Worm (Caenorhabditis elegans) whole organism, L2 larva: Measurements from ENCODE around the gene srh-148.
"Not testable (repeated sequence)": the region's sequence is repeated elsewhere in the genome, so short reads cannot be mapped to it uniquely, and the experiment has no call there.

Experiments used
- C34F6.9 ChIP-seq: fragments of 150-350 bp; optimal IDR thresholded peaks from 2 replicates; lab custom pipeline; 2014; ENCODE audit warnings: missing biosample characterization, missing genetic modification characterization
- Y55F3AM.14 ChIP-seq: fragments of 200-800 bp; sonication (Bioruptor generic); optimal IDR thresholded peaks from 2 replicates; lab custom pipeline; 2018; ENCODE audit warnings: mild to moderate bottlenecking, missing genetic modification characterization, missing compliant biosample characterization
- aly-2 ChIP-seq: fragments of 150-350 bp; optimal IDR thresholded peaks from 2 replicates; lab custom pipeline; 2014; ENCODE audit warnings: missing biosample characterization, missing genetic modification characterization
- ama-1 ChIP-seq: fragments of 150-350 bp; optimal IDR thresholded peaks from 2 replicates; lab custom pipeline; 2018; ENCODE audit warnings: inconsistent platforms
- blmp-1 ChIP-seq: sonication (generic microtip); optimal IDR thresholded peaks from 2 replicates; lab custom pipeline; 2017; ENCODE audit warnings: missing genetic modification characterization, mild to moderate bottlenecking, missing compliant biosample characterization, antibody characterized with exemption, moderate library complexity; ENCODE audit not compliant: insufficient read depth
- ceh-16 ChIP-seq: fragments of 150-350 bp; optimal IDR thresholded peaks from 2 replicates; lab custom pipeline; 2014; ENCODE audit warnings: missing biosample characterization, missing genetic modification characterization
- dmd-4 ChIP-seq: sonication (generic microtip); optimal IDR thresholded peaks from 2 replicates; lab custom pipeline; 2017; ENCODE audit warnings: missing biosample characterization, missing genetic modification characterization
- egl-27 ChIP-seq: sonication (generic microtip); optimal IDR thresholded peaks from 3 replicates; lab custom pipeline; 2017; ENCODE audit warnings: missing biosample characterization, missing genetic modification reagents, missing genetic modification characterization
- elt-1 ChIP-seq: fragments of 150-350 bp; optimal IDR thresholded peaks from 2 replicates; lab custom pipeline; 2014; ENCODE audit warnings: missing biosample characterization, missing genetic modification characterization
- elt-3 ChIP-seq: sonication (generic microtip); optimal IDR thresholded peaks from 2 replicates; lab custom pipeline; 2017; ENCODE audit warnings: missing biosample characterization, missing genetic modification characterization
- fos-1 ChIP-seq: fragments of 150-350 bp; optimal IDR thresholded peaks from 2 replicates; lab custom pipeline; 2014; ENCODE audit warnings: missing biosample characterization, missing genetic modification characterization
- gmeb-1 ChIP-seq: fragments of 150-350 bp; optimal IDR thresholded peaks from 2 replicates; lab custom pipeline; 2014; ENCODE audit warnings: missing biosample characterization, missing genetic modification characterization
- lin-11 ChIP-seq: fragments of 150-350 bp; sonication (generic microtip); optimal IDR thresholded peaks from 2 replicates; lab custom pipeline; 2014; ENCODE audit warnings: missing biosample characterization, missing genetic modification characterization, inconsistent platforms, mixed read lengths
- lin-39 ChIP-seq: fragments of 150-350 bp; optimal IDR thresholded peaks from 2 replicates; lab custom pipeline; 2014; ENCODE audit warnings: missing biosample characterization, missing genetic modification reagents, missing genetic modification characterization
- mab-5 ChIP-seq: fragments of 150-350 bp; optimal IDR thresholded peaks from 2 replicates; lab custom pipeline; 2014; ENCODE audit warnings: missing biosample characterization, missing genetic modification characterization
- mbf-1 ChIP-seq: sonication (generic microtip); optimal IDR thresholded peaks from 2 replicates; lab custom pipeline; 2017; ENCODE audit warnings: missing biosample characterization, missing genetic modification characterization
- nhr-10 ChIP-seq: sonication (generic microtip); optimal IDR thresholded peaks from 2 replicates; lab custom pipeline; 2017; ENCODE audit warnings: missing biosample characterization, missing genetic modification characterization
- nhr-11 ChIP-seq: fragments of 150-350 bp; optimal IDR thresholded peaks from 2 replicates; lab custom pipeline; 2014; ENCODE audit warnings: missing biosample characterization, missing genetic modification characterization
- nhr-129 ChIP-seq: fragments of 150-350 bp; optimal IDR thresholded peaks from 2 replicates; lab custom pipeline; 2014; ENCODE audit warnings: missing biosample characterization, missing genetic modification characterization
- nhr-21 ChIP-seq: fragments of 150-350 bp; optimal IDR thresholded peaks from 2 replicates; lab custom pipeline; 2014; ENCODE audit warnings: missing biosample characterization, missing genetic modification characterization
- nhr-23 ChIP-seq: fragments of 150-350 bp; optimal IDR thresholded peaks from 2 replicates; lab custom pipeline; 2014; ENCODE audit warnings: missing biosample characterization, missing genetic modification reagents, missing genetic modification characterization
- nhr-237 ChIP-seq: fragments of 150-350 bp; optimal IDR thresholded peaks from 2 replicates; lab custom pipeline; 2014; ENCODE audit warnings: missing biosample characterization, missing genetic modification characterization
- nhr-25 ChIP-seq: fragments of 150-350 bp; sonication (generic microtip); optimal IDR thresholded peaks from 3 replicates; lab custom pipeline; 2014; ENCODE audit warnings: missing biosample characterization, missing genetic modification characterization
- nhr-6 ChIP-seq: fragments of 150-350 bp; optimal IDR thresholded peaks from 2 replicates; lab custom pipeline; 2014; ENCODE audit warnings: missing biosample characterization, missing genetic modification characterization
- sem-4 ChIP-seq: fragments of 150-350 bp; optimal IDR thresholded peaks from 2 replicates; lab custom pipeline; 2014; ENCODE audit warnings: missing biosample characterization, missing genetic modification reagents, missing genetic modification characterization
- sma-3 ChIP-seq: sonication (generic microtip); optimal IDR thresholded peaks from 2 replicates; lab custom pipeline; 2016; ENCODE audit warnings: missing genetic modification reagents, missing genetic modification characterization, missing compliant biosample characterization
- sma-9 ChIP-seq, 2 experiments: fragments of 150-350 bp in 1 of 2; sonication (generic microtip) in 1 of 2; optimal IDR thresholded peaks; 2 replicates each; lab custom pipeline; 2014 to 2016; ENCODE audit warnings: missing genetic modification characterization in 2 of 2, mild to moderate bottlenecking in 1 of 2, missing biosample characterization in 1 of 2, missing compliant biosample characterization in 1 of 2, missing genetic modification reagents in 1 of 2, moderate library complexity in 1 of 2
- unc-55 ChIP-seq: fragments of 150-350 bp; sonication (generic microtip); optimal IDR thresholded peaks from 3 replicates; lab custom pipeline; 2014; ENCODE audit warnings: missing biosample characterization, missing genetic modification reagents, missing genetic modification characterization
- zag-1 ChIP-seq: fragments of 150-350 bp; optimal IDR thresholded peaks from 2 replicates; lab custom pipeline; 2014; ENCODE audit warnings: missing biosample characterization, missing genetic modification characterization
- ztf-1 ChIP-seq: fragments of 200-800 bp; sonication (Bioruptor generic); conservative IDR thresholded peaks from 2 replicates; pipeline ENCODE4 v1.3.6; 2022; ENCODE audit warnings: missing genetic modification characterization, missing compliant biosample characterization
- ztf-4 ChIP-seq: fragments of 150-350 bp; optimal IDR thresholded peaks from 2 replicates; lab custom pipeline; 2014; ENCODE audit warnings: missing biosample characterization, missing genetic modification characterization

srh-148 gene

DNA sequence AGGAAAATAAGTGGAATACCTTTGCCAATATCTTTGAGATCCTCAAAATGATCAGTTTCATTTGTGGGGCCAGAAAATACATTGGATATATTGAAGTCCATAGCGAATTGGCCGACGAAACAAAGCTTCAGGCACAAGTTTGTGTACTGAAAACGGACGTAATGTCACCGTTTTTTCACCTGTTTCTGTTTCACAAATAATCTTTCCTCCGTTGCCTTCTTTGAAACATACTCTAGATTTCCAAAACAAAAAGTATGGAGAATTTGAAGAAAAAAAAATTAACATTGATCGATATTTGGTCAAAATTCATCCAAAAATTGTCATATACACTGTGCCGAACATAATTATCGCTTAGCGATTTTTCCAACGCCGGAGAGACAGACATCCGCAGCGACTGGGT is 4.4 kb upstream of the srh-148 start, which contains the start of gene srz-12:
Gene srz-12, minus strand, starts transcription at position 101 of the 400 bp plus-strand sequence.
- no peak for TF ChIP-seq lin-11 (tag; lab: Kevin White, UChicago)
- TF ChIP-seq dmd-4 (tag; lab: Kevin White, UChicago), result no peak
- TF ChIP-seq gmeb-1 (tag; lab: Kevin White, UChicago), result no peak
- no peak for TF ChIP-seq Y55F3AM.14 (GFP tag; lab: Kevin White, UChicago)
- no peak for TF ChIP-seq elt-1
- no peak for TF ChIP-seq sem-4 (tag; lab: Kevin White, UChicago)
- no peak for TF ChIP-seq aly-2
- no peak for TF ChIP-seq sma-9 (GFP tag; optimal IDR thresholded peaks at IDR 0.05; lab: Kevin White, UChicago)
- TF ChIP-seq sma-9 (tag; optimal IDR thresholded peaks at IDR 0.05; lab: Kevin White, UChicago), result no peak
- no peak for TF ChIP-seq unc-55
- TF ChIP-seq nhr-10 (tag; lab: Kevin White, UChicago), result no peak
- no peak for TF ChIP-seq nhr-25 (tag; lab: Kevin White, UChicago)
- no peak for TF ChIP-seq nhr-129
- TF ChIP-seq ama-1 (lab: Kevin White, UChicago), result no peak
- no peak for TF ChIP-seq nhr-23 (tag; lab: Kevin White, UChicago)
- TF ChIP-seq zag-1 (tag; lab: Kevin White, UChicago), result no peak
- no peak for TF ChIP-seq elt-3 (tag; lab: Kevin White, UChicago)
- TF ChIP-seq mbf-1 (tag; lab: Kevin White, UChicago), result no peak
- no peak for TF ChIP-seq nhr-11 (tag; lab: Kevin White, UChicago)
- no peak for TF ChIP-seq mab-5 (tag; lab: Kevin White, UChicago)
- TF ChIP-seq, all 48 proteins: peak for 0

DNA sequence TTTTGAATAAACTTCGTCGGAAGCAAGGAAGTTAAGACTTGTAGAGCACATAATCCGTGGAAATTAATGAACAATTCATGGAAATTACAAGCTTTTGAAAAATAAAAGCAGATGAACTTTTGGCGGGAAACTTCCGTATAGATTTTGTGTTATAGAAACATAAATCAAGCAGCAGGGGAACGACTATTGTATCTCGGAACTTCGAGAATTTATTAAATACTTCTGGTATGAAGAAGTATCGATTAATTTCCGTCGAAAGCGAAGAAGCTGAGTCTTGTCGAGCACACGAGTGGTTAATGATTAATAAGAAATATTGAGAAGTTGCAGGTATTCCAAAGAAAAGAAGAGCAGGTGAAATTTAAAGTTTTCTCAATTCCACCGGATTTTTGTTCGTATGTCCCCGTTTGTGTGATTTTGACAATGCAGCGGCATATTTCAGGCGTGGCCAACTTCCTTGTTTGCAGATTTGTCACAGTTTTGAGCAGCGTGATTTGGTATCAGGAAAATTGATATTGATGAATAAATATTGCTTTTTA is 7.8 kb downstream of the srh-148 start, which contains the start of gene srh-147:
Gene srh-147, minus strand, starts transcription at position 51 of the 536 bp plus-strand sequence.
- TF ChIP-seq unc-55; nhr-6 (tag; lab: Kevin White, UChicago); elt-3 (tag; lab: Kevin White, UChicago): not testable (repeated sequence)
- TF ChIP-seq, all 48 proteins: peak for 0; not testable (repeated sequence) for 48

DNA sequence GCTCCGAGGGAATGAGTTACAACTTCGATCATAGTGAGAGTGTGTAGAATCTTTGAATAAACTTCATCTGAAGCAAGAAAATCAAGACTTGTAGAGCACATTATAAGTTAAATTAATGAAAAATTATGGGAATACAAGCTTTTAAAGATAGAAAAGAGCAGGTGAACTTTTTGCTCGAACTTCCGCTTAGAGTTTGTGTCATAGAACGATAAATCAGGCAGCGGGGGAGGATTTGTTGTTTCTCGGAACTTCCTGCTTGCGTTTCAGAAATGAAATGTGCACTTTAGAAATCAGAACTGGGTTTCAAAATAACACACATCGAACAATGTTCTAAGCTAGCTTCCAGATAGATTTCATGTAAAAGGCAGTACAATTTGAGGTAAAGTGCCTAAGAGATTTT is 17.1 kb downstream of the srh-148 start, which contains the start of gene srh-149:
Gene srh-149, minus strand, starts transcription at position 101 of the 400 bp plus-strand sequence.
- TF ChIP-seq C34F6.9 (tag; lab: Kevin White, UChicago) (no peak), ztf-1 (GFP tag; lab: Robert Waterston, UW) (no peak), aly-2 (no peak), lin-39 (no peak), fos-1 (tag; lab: Kevin White, UChicago) (no peak), blmp-1 (no peak), Y55F3AM.14 (GFP tag; lab: Kevin White, UChicago) (no peak), unc-55 (no peak), nhr-11 (tag; lab: Kevin White, UChicago) (no peak), ztf-4 (tag; lab: Kevin White, UChicago) (no peak), nhr-129 (no peak), nhr-21 (tag; lab: Kevin White, UChicago) (no peak), nhr-23 (tag; lab: Kevin White, UChicago) (no peak)

DNA sequence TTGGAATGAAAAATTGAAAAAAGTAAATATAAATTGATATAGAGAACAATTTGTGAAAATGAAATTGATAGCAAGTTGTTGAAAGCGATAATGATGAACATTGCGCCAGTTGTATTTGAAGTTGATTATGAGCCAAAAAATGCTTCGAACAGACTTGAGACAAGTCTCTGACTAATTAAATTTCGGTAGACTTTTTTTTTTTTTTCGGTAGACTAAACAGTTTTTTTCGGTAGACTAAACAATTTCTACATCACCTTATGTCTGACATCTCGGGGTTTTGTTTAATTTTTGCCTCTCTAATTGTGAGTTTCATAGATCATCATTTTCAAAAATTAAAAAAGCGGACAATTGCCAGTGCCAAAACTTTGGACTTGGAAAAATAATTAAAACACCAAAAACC is 24.6 kb downstream of the srh-148 start, which contains the start of gene srbc-54:
Gene srbc-54, minus strand, starts transcription at position 101 of the 400 bp plus-strand sequence.
- no peak for TF ChIP-seq zag-1 (tag; lab: Kevin White, UChicago)
- no peak for TF ChIP-seq elt-1
- no peak for TF ChIP-seq elt-3 (tag; lab: Kevin White, UChicago)
- TF ChIP-seq ceh-16 (tag; lab: Kevin White, UChicago), result no peak
- no peak for TF ChIP-seq nhr-11 (tag; lab: Kevin White, UChicago)
- TF ChIP-seq nhr-237, result no peak
- TF ChIP-seq gmeb-1 (tag; lab: Kevin White, UChicago), result no peak
- no peak for TF ChIP-seq fos-1 (tag; lab: Kevin White, UChicago)

DNA sequence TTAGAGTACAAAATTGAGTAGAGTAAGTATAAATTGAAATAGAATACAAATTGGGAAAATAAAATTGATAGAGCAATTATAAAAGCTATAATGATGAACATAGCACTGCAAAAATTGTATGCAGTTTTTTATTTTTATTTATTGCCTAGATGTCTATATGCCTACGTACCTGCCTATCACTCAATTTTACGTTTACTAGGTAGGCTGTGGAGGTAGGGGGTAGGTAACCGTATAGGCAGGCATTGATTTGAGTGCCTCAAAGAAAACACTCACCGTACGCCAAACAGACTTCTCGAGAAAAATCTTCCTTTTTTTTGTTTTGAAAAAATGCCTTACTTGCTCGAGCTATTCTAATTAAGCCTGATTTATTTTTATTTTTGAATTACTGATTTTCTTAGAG is 26.6 kb downstream of the srh-148 start, which contains the start of gene srbc-56:
Gene srbc-56, minus strand, starts transcription at position 101 of the 400 bp plus-strand sequence.
- TF ChIP-seq dmd-4 (tag; lab: Kevin White, UChicago) (no peak), fos-1 (tag; lab: Kevin White, UChicago) (no peak), lin-39 (no peak), unc-55 (no peak), Y55F3AM.14 (GFP tag; lab: Kevin White, UChicago) (no peak), sma-3 (no peak), egl-27 (no peak), lin-11 (tag; lab: Kevin White, UChicago) (no peak), ztf-1 (GFP tag; lab: Robert Waterston, UW) (no peak)
